In genomic region chrV:18516496-18516895, ce11 we compare ENCODE assay signal across 6 worm cellular contexts.
TF ChIP-seq lines count a peak whose summit lies in the region.

hmit-1.1 (plus strand) TSS chrV:18516789.

TF ChIP-seq in whole organism, L1 larva, 84 proteins besides CTCF, POLR2A, EP300 and RAD21:
- TF ChIP-seq jun-1 (tag; optimal IDR thresholded peaks at IDR 0.05; lab: Kevin White, UChicago) = no peak
- TF ChIP-seq ceh-88 (GFP tag; IDR thresholded peaks at IDR 0.05; lab: Robert Waterston, UW) = no peak
- peak in 1 of 2 experiments; percentile 11 for TF ChIP-seq lin-35 (GFP tag; optimal IDR thresholded peaks at IDR 0.05; lab: Kevin White, UChicago)
- TF ChIP-seq elt-2 (tag; optimal IDR thresholded peaks at IDR 0.05; lab: Kevin White, UChicago) = peak; percentile 95
- TF ChIP-seq efl-1 (optimal IDR thresholded peaks at IDR 0.05; lab: Kevin White, UChicago) = no peak
- peak in 1 of 2 experiments; percentile 84 for TF ChIP-seq efl-1 (GFP tag; optimal IDR thresholded peaks at IDR 0.05 in 1 of 2; lab: Kevin White, UChicago)
- peak; percentile 34 for TF ChIP-seq tlp-1 (tag; optimal IDR thresholded peaks at IDR 0.05; lab: Kevin White, UChicago)

TF ChIP-seq in whole organism, L2 larva, 48 proteins besides CTCF, POLR2A, EP300 and RAD21:
- TF ChIP-seq ceh-16 (tag; optimal IDR thresholded peaks at IDR 0.05; lab: Kevin White, UChicago) (no peak), mbf-1 (tag; optimal IDR thresholded peaks at IDR 0.05; lab: Kevin White, UChicago) (no peak), fos-1 (tag; optimal IDR thresholded peaks at IDR 0.05; lab: Kevin White, UChicago) (peak; percentile 52), Y55F3AM.14 (GFP tag; optimal IDR thresholded peaks at IDR 0.05; lab: Kevin White, UChicago) (no peak), ama-1 (optimal IDR thresholded peaks at IDR 0.05; lab: Kevin White, UChicago) (no peak), nhr-237 (tag; optimal IDR thresholded peaks at IDR 0.05; lab: Kevin White, UChicago) (no peak), sem-4 (tag; optimal IDR thresholded peaks at IDR 0.05; lab: Kevin White, UChicago) (no peak), unc-62 (GFP tag; optimal IDR thresholded peaks at IDR 0.05; lab: Kevin White, UChicago) (no peak)

TF ChIP-seq in whole organism, L3 larva, 47 proteins besides CTCF, POLR2A, EP300 and RAD21:
- peak; percentile 97 for TF ChIP-seq elt-2 (tag; optimal IDR thresholded peaks at IDR 0.05; lab: Kevin White, UChicago)
- TF ChIP-seq pqm-1 (tag; optimal IDR thresholded peaks at IDR 0.05; lab: Kevin White, UChicago) = peak; percentile 94
- no peak for TF ChIP-seq zag-1 (tag; optimal IDR thresholded peaks at IDR 0.05; lab: Kevin White, UChicago)
- TF ChIP-seq elt-3 (tag; optimal IDR thresholded peaks at IDR 0.05; lab: Kevin White, UChicago) = no peak
- TF ChIP-seq pha-4 (tag; optimal IDR thresholded peaks at IDR 0.05; lab: Kevin White, UChicago) = peak; percentile 29
- TF ChIP-seq ceh-16 (tag; optimal IDR thresholded peaks at IDR 0.05; lab: Kevin White, UChicago) = no peak
- peak; percentile 26 for TF ChIP-seq jun-1 (tag; optimal IDR thresholded peaks at IDR 0.05; lab: Kevin White, UChicago)
- no peak for TF ChIP-seq ztf-4 (tag; optimal IDR thresholded peaks at IDR 0.05; lab: Kevin White, UChicago)

TF ChIP-seq in whole organism, L4 larva, 104 proteins besides CTCF, POLR2A, EP300 and RAD21:
- TF ChIP-seq daf-16 (GFP tag; optimal IDR thresholded peaks at IDR 0.05; lab: Kevin White, UChicago) (no peak), daf-16 (tag; optimal IDR thresholded peaks at IDR 0.05; lab: Kevin White, UChicago) (peak; percentile 74), dve-1 (tag; optimal IDR thresholded peaks at IDR 0.05; lab: Kevin White, UChicago; ENCODE audit: insufficient read depth) (peak; percentile 62), madf-5 (GFP tag; IDR thresholded peaks at IDR 0.05; lab: Robert Waterston, UW) (no peak), ZK546.5 (tag; optimal IDR thresholded peaks at IDR 0.05; lab: Kevin White, UChicago) (no peak), pqm-1 (tag; optimal IDR thresholded peaks at IDR 0.05; lab: Kevin White, UChicago) (peak; percentile 76), nhr-77 (tag; optimal IDR thresholded peaks at IDR 0.05; lab: Kevin White, UChicago) (peak; percentile 33), dmd-6 (GFP tag; IDR thresholded peaks at IDR 0.05; lab: Robert Waterston, UW) (peak; percentile 83), php-3 (GFP tag; IDR thresholded peaks at IDR 0.05; lab: Robert Waterston, UW) (peak; percentile 86), hlh-11 (tag; optimal IDR thresholded peaks at IDR 0.05; lab: Kevin White, UChicago) (peak; percentile 68), nhr-28 (tag; optimal IDR thresholded peaks at IDR 0.05; lab: Kevin White, UChicago) (peak; percentile 52), mxl-2 (GFP tag; conservative IDR thresholded peaks at IDR 0.05; lab: Robert Waterston, UW) (no peak)

TF ChIP-seq in whole organism, late embryonic, 69 proteins besides CTCF, POLR2A, EP300 and RAD21:
- TF ChIP-seq elt-2 (tag; optimal IDR thresholded peaks at IDR 0.05; lab: Kevin White, UChicago) (peak; percentile 71), pqm-1 (tag; optimal IDR thresholded peaks at IDR 0.05; lab: Kevin White, UChicago) (peak; percentile 2), K02D7.2 (tag; optimal IDR thresholded peaks at IDR 0.05; lab: Kevin White, UChicago) (no peak), ceh-2 (tag; optimal IDR thresholded peaks at IDR 0.05; lab: Kevin White, UChicago) (no peak)

TF ChIP-seq in whole organism, young adult, 124 proteins besides CTCF, POLR2A, EP300 and RAD21:
- peak; percentile 68 for TF ChIP-seq nhr-80 (tag; optimal IDR thresholded peaks at IDR 0.05; lab: Kevin White, UChicago)
- no peak for TF ChIP-seq ceh-79 (tag; optimal IDR thresholded peaks at IDR 0.05; lab: Kevin White, UChicago)
- TF ChIP-seq attf-3 (GFP tag; conservative IDR thresholded peaks at IDR 0.05; lab: Robert Waterston, UW) = no peak
- no peak for TF ChIP-seq nhr-27 (tag; optimal IDR thresholded peaks at IDR 0.05; lab: Kevin White, UChicago)
- no peak for TF ChIP-seq ceh-91 (GFP tag; IDR thresholded peaks at IDR 0.05; lab: Robert Waterston, UW)
- no peak for TF ChIP-seq F55B11.4 (tag; optimal IDR thresholded peaks at IDR 0.05; lab: Kevin White, UChicago; ENCODE audit: borderline replicate concordance, insufficient read depth)
- no peak for TF ChIP-seq F57C9.4 (tag; optimal IDR thresholded peaks at IDR 0.05; lab: Kevin White, UChicago)
- no peak for TF ChIP-seq chd-7 (tag; optimal IDR thresholded peaks at IDR 0.05; lab: Kevin White, UChicago)
- no peak for TF ChIP-seq B0261.1 (tag; optimal IDR thresholded peaks at IDR 0.05; lab: Kevin White, UChicago)
- no peak for TF ChIP-seq hmg-1.2 (GFP tag; IDR thresholded peaks at IDR 0.05; lab: Robert Waterston, UW)
- peak; percentile 52; the same call in 1 of the 2 replicates for TF ChIP-seq nfyb-1 (GFP tag; IDR thresholded peaks at IDR 0.05; lab: Robert Waterston, UW)
